Fruit fly (Drosophila melanogaster): ENCODE data around the gene Gr98d.
A peak's percentile ranks its signal among the peaks of the same experiment; 100 is the strongest.

Gr98d gene

DNA sequence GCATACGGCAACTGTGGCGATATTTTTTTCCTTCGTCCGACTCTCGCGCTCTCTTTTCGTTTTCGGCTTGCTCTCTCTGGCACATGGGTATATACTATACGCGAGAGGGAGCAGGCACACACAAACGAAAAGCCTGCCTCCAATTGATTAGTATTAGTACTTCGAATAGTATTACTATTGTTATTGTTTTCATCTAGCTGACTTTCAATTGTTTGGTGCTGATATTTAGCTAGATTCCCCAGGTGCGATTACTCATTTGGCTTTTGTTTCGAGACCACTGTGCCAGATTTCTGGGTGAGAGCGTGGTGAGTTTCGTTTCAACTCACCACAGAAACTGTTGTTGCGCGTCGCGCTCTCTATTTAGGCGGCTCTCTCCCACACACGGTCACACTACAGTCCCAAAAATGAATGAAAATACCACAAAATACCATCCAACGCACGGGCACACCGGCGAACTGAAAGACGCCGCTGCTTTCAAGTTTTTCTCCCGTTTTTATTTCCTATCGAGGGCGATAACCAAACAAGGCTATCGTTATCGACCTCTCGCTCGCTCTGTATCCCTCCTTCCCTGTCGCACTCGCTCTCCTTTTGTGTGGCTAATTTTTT is 35.5 kb downstream of the Gr98d start (continued):
- TF ChIP-seq spab (GFP tag; optimal IDR thresholded peaks at IDR 0.05) (peak; percentile 52), CG3919 (GFP tag; optimal IDR thresholded peaks at IDR 0.05) (peak; percentile 80), CG10631 (GFP tag; optimal IDR thresholded peaks at IDR 0.05) (peak; percentile 43), fd59A (GFP tag; optimal IDR thresholded peaks at IDR 0.05) (no peak), Sox15 (GFP tag; optimal IDR thresholded peaks at IDR 0.05) (peak; percentile 30), eg (GFP tag; IDR thresholded peaks at IDR 0.05) (no peak), Smox (GFP tag; optimal IDR thresholded peaks at IDR 0.05) (no peak), CG6792 (GFP tag; optimal IDR thresholded peaks at IDR 0.05) (peak; percentile 74), cyc (GFP tag; optimal IDR thresholded peaks at IDR 0.05) (peak; percentile 59), Lpt (GFP tag; optimal IDR thresholded peaks at IDR 0.05) (peak; percentile 69), OdsH (GFP tag; optimal IDR thresholded peaks at IDR 0.05) (peak; percentile 83), salr (GFP tag; optimal IDR thresholded peaks at IDR 0.05) (peak; percentile 23 to 62), fd85E (GFP tag; optimal IDR thresholded peaks at IDR 0.05) (peak; percentile 42), Sox102F (GFP tag; optimal IDR thresholded peaks at IDR 0.05) (peak; percentile 88), Ets21C (GFP tag; optimal IDR thresholded peaks at IDR 0.05) (peak; percentile 14), CG6808 (GFP tag; optimal IDR thresholded peaks at IDR 0.05) (peak; percentile 71), CG6854 (GFP tag; optimal IDR thresholded peaks at IDR 0.05) (peak; percentile 81), Sox14 (GFP tag; optimal IDR thresholded peaks at IDR 0.05) (peak; percentile 79), Eip78C (GFP tag) (peak; percentile 95), topi (GFP tag; optimal IDR thresholded peaks at IDR 0.05) (peak; percentile 86), CG8119 (GFP tag; IDR thresholded peaks at IDR 0.05) (no peak), fkh (GFP tag; optimal IDR thresholded peaks at IDR 0.05) (no peak), Ets96B (tag; optimal IDR thresholded peaks at IDR 0.05) (peak; percentile 70), Gug (GFP tag; IDR thresholded peaks at IDR 0.05) (no peak), CG31627 (GFP tag; optimal IDR thresholded peaks at IDR 0.05) (peak; percentile 65), CG11902 (GFP tag; optimal IDR thresholded peaks at IDR 0.05) (peak; percentile 30), CG10669 (GFP tag; optimal IDR thresholded peaks at IDR 0.05) (peak; percentile 67), CG11294 (GFP tag; IDR thresholded peaks at IDR 0.05) (no peak)

dm6 chr3R:27581890-27582487 is 36.1 kb downstream of the Gr98d start, which contains the start of gene wdb:
TSS of gene wdb (minus strand) at chr3R:27582241.
- TF ChIP-seq spab (GFP tag; optimal IDR thresholded peaks at IDR 0.05) (no peak), Smox (GFP tag; optimal IDR thresholded peaks at IDR 0.05) (peak; percentile 35), CG11902 (GFP tag; optimal IDR thresholded peaks at IDR 0.05) (peak; percentile 19), fd85E (GFP tag; optimal IDR thresholded peaks at IDR 0.05) (no peak), svp (GFP tag) (peak; percentile 53), CG1621 (tag; optimal IDR thresholded peaks at IDR 0.05) (no peak), fd59A (GFP tag; optimal IDR thresholded peaks at IDR 0.05) (no peak), topi (GFP tag; optimal IDR thresholded peaks at IDR 0.05) (peak; percentile 51), Hr39 (GFP tag; optimal IDR thresholded peaks at IDR 0.05) (peak; percentile 70), CG32006 (GFP tag; optimal IDR thresholded peaks at IDR 0.05) (no peak), Ets21C (GFP tag; optimal IDR thresholded peaks at IDR 0.05) (peak; percentile 65), Eip93F (GFP tag; optimal IDR thresholded peaks at IDR 0.05) (no peak), CG10631 (GFP tag; optimal IDR thresholded peaks at IDR 0.05) (no peak), cyc (GFP tag; optimal IDR thresholded peaks at IDR 0.05) (peak; percentile 68), Eip78C (GFP tag) (peak; percentile 73), CG6276 (GFP tag; optimal IDR thresholded peaks at IDR 0.05) (no peak), Met (GFP tag; optimal IDR thresholded peaks at IDR 0.05) (peak; percentile 60), achi (GFP tag; optimal IDR thresholded peaks at IDR 0.05) (no peak), Eip75B (GFP tag; optimal IDR thresholded peaks at IDR 0.05) (no peak), net (GFP tag; optimal IDR thresholded peaks at IDR 0.05) (peak; percentile 52), CG31627 (GFP tag; optimal IDR thresholded peaks at IDR 0.05) (peak; percentile 74), CG11762 (GFP tag; optimal IDR thresholded peaks at IDR 0.05; ENCODE audit: insufficient read depth) (peak; percentile 9), acj6 (GFP tag; optimal IDR thresholded peaks at IDR 0.05) (no peak), dac (GFP tag; optimal IDR thresholded peaks at IDR 0.05) (no peak), CG9139 (GFP tag; optimal IDR thresholded peaks at IDR 0.05) (no peak), lz (GFP tag; optimal IDR thresholded peaks at IDR 0.05) (peak; percentile 71), CG7368 (GFP tag; optimal IDR thresholded peaks at IDR 0.05) (peak; percentile 48), CG10669 (GFP tag; optimal IDR thresholded peaks at IDR 0.05) (no peak), CG3919 (GFP tag; optimal IDR thresholded peaks at IDR 0.05) (peak; percentile 72), salr (GFP tag; optimal IDR thresholded peaks at IDR 0.05) (peak in 1 of 2 experiments; percentile 29), Blimp-1 (GFP tag; optimal IDR thresholded peaks at IDR 0.05) (no peak), Ets96B (tag; optimal IDR thresholded peaks at IDR 0.05) (no peak), Sox14 (GFP tag; optimal IDR thresholded peaks at IDR 0.05) (peak; percentile 73), CG34406 (GFP tag; optimal IDR thresholded peaks at IDR 0.05) (peak; percentile 31), CG8119 (GFP tag; IDR thresholded peaks at IDR 0.05) (no peak), pdm3 (GFP tag; optimal IDR thresholded peaks at IDR 0.05) (peak; percentile 66), CG11294 (GFP tag; IDR thresholded peaks at IDR 0.05) (no peak)

Measured in whole organism, prepupa.